Fruit fly (Drosophila melanogaster) whole organism, larva: ENCODE measurements around the gene Pcyt1.

Experiments used
- noc ChIP-seq: fragments of 200-800 bp; sonication (Bioruptor generic); optimal IDR thresholded peaks from 3 replicates; lab custom pipeline; 2019; ENCODE audit warnings: missing biosample characterization, mild to moderate bottlenecking, missing genetic modification characterization, moderate library complexity

The Pcyt1 gene

DNA sequence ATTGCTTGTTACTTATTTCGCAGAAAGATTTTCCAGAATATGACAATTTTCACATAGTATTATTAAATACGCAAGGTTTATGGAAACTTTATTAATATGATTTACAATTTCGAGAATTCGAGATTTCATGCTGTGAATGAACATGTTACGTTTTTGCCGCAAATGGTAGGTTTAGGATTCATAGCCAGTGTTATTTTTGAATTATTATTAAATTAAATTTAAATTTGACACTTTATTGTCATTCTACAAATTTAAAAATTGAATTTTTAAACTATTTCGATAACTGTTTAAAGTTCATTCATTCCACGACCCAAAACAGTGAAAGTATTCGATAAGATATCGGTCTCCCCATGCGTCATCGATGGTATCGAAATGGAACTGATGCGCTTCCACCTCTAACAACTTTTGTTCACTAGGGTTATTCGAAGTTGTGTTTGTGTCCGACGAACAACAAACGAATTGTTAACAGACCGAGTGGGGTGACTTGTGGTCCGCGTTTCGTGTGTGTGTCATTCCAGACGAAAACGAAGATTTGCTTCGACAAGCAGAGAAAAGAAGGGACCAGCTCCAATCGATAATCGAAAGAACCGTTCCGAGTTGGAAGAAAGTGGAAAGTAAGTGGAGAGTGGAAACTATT, at the start of gene Pcyt1, which contains the start of gene CG32313:
TSS of gene Pcyt1 (plus strand) at position 400 of the 637 bp plus-strand sequence.
TSS of gene CG32313 (minus strand) at position 51 of the 637 bp plus-strand sequence.
- TF ChIP-seq noc (tag; lab: Kevin White, UChicago), result no peak

DNA sequence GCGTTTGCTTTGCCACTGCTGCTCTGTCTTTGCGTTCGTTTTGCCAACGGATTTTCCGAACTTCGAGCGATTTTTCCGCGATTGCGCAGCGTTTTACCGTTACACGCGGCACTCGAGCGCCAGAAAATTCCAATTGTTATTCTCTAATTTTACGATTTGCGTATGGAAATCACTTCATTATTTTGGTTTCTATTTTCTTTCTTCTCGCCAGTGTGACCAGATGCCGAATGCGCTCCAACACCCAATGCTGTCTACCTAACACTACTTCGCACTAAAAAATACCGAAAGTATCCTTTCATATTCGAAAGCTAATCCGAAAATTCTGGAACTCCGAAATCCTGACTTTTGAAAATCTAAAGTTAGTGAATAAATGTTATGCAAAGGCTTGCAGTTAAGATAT, 49.5 kb upstream of the Pcyt1 start, which contains the start of gene CG12084:
TSS of gene CG12084 (minus strand) at position 236 of the 400 bp plus-strand sequence.
- TF ChIP-seq noc (tag; lab: Kevin White, UChicago), result no peak

DNA sequence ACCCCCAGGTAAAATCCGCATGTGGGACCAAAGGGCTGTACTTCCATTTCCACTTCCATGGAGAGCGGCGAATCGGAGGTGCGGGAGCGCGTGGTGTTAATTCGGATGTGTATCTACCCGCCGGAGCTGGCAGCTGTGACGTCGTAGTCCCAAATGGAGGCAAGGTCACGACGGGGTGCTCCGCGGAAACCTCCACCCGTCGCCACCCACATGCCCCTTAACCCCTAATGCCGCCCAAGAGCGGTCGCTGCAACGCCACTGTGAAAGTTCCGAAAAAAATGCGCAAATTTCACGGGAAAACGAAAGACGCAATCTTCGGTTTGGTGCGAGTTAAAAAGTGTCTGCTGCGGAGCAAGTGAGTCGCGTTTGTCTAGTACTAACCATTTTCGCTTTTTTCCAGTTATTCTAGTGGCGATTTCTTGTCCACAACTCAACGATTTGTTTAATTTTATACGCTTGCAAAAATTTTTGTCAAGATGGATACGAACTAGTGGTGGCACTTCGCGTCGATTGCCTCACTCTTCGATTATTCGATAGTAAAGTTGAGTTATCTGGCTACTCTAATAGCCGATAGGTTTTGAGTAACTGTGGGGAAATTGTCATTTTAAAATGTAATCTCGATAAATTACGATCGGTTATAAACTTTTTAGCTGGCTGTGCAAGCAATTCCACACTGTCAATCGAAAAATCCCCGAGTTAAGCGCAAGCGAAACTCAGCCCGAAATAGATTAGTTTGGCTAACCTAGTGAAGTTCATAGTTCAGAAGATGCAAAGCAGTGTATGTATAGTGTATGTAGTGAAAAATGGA, 43.6 kb upstream of the Pcyt1 start, which contains the start of the genes hfp and Psa:
TSS of gene hfp (minus strand) at position 505 of the 808 bp plus-strand sequence.
TSS of gene Psa (plus strand) at position 758 of the 808 bp plus-strand sequence.
- TF ChIP-seq noc (tag; lab: Kevin White, UChicago), result peak; percentile 6

DNA sequence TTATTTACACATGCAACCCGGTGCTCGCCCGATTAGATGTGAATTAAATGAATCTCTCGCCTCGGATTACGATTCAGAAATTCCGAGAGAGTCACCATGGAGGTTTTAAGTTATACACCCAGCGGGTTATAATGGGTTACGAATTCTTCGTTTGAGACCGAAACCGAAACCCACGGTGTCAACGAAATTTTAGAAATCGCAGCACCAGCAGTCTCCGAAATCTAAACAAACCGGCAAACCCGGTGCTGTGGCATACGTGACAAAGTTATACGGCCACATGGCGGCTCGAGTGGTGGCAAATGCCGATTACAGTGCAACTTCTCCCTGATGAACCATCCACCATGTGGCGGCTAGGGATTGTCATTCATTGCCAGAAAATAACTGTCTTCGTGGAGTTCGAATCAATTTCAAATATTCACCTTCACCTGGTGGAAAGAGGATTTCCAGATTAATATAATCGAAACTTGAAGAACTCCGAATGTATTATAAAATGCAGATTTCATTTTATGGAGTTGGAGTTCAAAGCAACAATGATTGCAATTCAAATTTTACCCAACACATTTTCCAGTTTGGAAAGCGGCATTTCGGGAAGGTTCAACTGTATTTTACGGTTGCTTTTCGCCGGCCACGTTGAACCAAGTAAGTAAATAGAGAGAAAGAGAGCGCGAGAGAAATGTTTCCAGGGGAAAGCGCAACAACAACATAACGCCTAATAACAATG, 29.9 kb upstream of the Pcyt1 start:
- peak; percentile 81 for TF ChIP-seq noc (tag; lab: Kevin White, UChicago)

DNA sequence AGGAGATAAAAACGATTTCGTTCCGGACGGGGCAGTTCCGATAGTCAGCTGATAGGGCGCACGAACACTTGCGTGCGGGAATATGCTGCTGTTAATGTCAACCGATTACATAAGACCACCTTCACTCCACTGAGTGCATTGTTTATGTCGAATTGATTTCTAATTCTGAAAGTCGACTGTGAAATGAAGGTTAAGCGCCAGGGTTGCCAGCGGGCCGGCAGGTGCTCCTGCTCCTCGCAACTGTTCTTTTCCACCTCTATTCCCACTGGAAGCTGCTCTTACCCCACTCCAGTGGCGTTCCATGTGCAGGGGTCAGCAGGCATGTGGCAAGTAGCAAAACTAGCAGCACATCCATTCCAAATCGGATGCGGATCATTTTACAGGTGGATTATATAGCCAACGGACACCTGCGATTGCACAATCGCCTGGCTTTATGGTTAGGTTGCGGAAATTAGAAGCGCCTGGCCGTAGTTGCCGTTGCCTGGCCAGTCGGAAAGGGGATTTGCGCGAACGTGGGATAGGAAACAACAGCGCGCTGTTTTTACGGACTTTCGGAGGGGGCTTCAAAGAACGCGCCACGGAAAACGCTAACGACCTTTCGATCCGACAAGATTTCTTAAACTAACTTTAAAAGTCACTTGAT, 29.1 kb upstream of the Pcyt1 start, which contains the start of gene cue:
TSS of gene cue (minus strand) at position 641 of the 643 bp plus-strand sequence.
- no peak for TF ChIP-seq noc (tag; lab: Kevin White, UChicago)

DNA sequence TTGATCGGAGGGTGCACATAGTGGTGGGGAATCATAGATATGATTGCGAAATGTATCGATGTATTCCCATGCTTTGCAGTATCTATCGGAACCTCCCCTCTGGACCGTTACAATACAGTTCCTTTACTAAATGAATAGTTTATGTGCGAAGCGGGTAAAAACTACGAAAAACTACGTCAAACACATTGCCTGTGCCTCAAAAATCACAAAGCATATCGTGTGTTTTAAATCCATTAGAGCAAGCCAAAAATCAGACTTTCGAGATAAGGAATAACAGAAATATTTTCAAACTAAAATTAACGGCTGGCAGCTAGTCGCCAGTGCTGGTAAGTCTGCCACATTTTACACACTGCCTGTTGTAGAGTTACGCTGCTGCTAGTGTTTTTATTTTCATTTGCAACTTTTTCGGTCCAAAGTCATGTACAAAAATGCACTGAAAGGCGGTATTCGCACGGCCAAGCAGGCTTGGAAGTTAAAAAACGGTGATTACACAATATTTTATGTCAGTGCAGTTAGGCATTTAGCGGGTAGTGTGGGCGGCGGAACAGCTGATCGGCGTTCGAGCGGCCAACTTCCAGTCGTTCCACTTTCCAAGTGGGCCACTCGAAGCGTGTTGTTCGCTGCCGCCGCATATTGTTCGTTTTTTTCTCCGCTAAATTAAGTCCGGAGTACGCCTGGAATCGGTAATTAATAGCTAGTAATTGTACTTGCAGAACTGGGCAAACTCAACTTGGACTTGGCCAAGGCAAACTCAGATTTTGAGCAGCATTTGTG, 28.4 kb upstream of the Pcyt1 start:
- no peak for TF ChIP-seq noc (tag; lab: Kevin White, UChicago)

DNA sequence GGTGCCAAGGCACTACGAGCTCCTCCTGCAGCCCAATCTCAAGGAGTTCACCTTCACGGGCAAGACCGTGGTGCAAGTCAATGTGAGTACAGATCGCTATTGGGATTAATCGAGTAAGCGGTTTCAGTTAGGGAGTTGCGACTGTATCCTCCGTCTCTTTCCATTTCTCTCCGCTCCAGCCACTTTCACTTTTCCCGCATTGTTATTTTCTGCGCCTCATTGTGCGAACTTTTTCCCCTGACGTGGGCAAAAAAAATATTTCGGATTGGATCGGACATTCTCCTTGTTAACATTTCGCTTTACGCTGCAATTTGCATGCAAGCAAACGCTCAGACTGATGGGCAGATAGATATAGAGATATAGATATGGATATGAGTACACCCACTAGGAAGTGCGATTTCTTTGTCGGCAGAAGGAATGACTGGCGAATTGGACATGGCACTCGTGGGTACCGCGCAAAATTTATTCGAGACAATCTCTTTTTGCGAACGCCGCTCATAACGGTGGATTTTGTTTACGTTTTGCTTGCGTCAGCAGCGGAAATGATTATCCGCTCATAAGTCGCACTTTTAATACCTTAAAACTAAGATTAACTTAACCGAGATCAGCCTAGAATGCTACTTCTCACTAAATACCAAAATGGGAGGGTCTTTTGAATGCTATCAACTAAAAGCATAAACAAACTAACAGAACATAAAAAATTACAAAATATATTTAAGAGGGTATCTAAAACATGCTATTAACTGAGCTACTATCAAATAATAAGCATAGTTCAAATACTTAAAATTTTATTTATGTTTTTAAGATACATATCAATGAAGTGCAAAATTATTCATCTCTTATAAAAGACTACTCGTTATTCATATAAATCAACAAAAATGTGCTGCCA, 26.9 kb upstream of the Pcyt1 start:
- peak; percentile 72 for TF ChIP-seq noc (tag; lab: Kevin White, UChicago)

DNA sequence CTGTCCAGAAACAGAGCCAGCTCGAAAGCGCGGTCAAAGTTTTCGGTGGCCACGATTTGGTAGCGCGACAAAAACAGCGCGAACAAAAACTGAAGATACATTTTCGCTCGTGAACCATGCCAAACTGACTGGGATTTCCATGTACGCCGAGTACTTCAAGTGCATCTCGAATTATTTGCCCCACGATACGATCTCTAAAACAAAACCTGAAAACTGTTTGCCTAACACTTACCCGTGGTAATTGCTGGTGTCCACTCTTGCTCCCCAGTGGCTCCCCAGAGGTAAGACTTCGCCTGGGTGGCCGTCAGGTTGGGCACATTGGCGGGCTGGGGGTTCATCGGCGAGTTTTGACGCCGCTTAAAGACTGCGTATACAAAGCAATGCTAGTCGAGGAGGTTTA, 14.7 kb upstream of the Pcyt1 start, which contains the start of gene Ir62a:
TSS of gene Ir62a (minus strand) at position 101 of the 400 bp plus-strand sequence.
- no peak for TF ChIP-seq noc (tag; lab: Kevin White, UChicago)

DNA sequence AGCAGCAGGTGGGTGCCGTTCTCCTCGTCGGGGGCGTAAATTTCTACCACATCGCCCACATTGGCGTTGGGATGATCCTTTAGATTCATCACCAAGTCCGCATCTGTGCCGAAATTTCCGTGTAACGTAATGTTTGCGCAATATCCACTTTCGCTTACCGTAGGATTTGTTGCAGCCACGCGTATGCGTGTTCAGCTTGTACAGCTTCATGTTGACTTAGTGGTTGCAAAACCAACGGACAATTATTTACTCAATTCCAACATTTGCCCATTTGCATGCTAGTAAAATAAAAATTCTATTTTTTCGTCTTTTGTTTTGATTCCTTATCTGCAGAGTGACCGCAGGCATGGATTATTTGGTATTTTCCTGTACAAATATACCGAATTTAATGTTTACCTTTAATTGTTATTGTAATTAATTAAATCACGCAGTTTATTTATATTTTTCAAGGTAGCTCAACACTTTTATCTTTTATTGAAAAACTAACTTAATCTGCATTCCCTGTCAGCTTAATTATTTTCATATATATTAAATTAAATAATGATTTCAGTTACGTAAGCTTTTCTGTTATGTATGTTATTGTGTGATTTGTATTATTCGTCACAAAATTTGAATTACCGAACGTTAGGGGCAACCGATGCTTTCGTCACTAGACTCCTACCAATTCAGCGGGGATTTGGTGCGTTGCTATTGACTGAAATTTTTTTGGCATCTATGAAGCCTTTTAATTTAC, 12.0 kb upstream of the Pcyt1 start, which contains the start of gene Iml1:
TSS of gene Iml1 (minus strand) at position 336 of the 733 bp plus-strand sequence.
- no peak for TF ChIP-seq noc (tag; lab: Kevin White, UChicago)

DNA sequence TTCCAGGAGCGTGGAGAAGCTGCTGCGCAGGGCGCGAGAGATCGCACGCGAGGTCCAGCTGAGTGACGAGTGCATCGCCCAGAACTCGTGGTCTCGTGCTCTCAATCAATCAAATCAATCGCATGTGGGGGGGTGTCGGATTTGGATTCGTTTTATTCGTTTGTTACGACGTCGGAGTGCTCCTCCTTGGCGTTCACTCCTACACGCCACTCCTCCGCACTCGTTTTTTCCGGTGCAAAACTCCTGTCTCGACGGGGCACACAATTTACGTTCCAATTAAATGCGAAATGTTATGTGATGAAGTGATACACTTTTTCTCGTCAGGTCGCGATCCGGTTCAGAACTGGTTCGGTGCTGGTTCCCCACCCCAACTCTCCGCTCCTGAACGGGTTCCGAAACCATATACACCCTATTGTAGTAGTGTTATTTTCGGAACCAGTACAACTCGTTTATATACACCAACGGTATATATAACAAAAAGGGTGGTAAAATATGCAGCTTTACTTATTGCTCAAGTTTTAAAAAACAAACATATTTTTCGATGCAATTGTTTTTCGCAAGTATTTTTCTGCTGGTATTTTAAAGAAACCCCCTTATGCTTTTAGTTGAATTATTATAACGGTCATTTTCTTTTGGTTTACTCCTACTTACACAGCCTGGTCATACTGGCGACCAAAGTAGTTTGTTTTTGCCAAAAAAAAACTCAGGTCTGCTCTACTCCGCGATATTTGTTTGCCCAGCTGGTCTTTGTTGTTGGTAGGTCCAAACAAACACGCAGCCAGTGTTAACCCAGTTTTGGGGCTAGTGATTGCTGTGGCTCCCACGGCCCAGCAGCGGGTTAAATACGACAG, 9.2 kb upstream of the Pcyt1 start, which contains the start of the genes CG12091 and pns:
TSS of gene CG12091 (minus strand) at position 349 of the 851 bp plus-strand sequence.
TSS of gene pns (plus strand) at position 651 of the 851 bp plus-strand sequence.
- TF ChIP-seq noc (tag; lab: Kevin White, UChicago), result peak; percentile 74

DNA sequence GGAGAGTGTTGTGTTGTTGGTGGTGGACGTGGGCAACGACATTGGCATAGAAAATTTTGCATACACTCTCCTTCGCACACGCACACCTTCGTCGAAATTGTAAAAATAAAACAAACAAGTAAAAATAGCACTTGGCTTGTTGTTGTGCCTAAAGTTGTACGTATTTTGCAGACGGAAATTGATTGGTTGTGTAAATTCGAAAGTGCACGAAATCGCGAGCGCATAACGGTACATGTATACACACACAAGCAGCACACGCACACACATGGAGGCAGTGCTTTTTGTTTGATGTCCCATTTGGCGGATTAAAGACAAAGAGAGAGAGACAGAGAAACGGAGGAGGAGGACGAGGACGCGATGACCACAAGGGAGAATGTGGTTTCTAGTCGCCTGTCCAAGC, 8.5 kb upstream of the Pcyt1 start:
- no peak for TF ChIP-seq noc (tag; lab: Kevin White, UChicago)
